Worm (Caenorhabditis elegans): ENCODE data around the gene lmd-3.

Gene lmd-3

ce11 chrV:8450690-8451089 lies 6.1 kb upstream of the lmd-3 start:
- TF ChIP-seq ref-1 (GFP tag; conservative IDR thresholded peaks at IDR 0.05) (no peak), klf-2 (GFP tag; conservative IDR thresholded peaks at IDR 0.05) (no peak), ztf-29 (GFP tag; IDR thresholded peaks at IDR 0.05) (no peak), flt-1 (GFP tag; IDR thresholded peaks at IDR 0.05) (no peak), cog-1 (tag; optimal IDR thresholded peaks at IDR 0.05) (no peak), ztf-23 (GFP tag; IDR thresholded peaks at IDR 0.05) (no peak), med-1 (GFP tag; optimal IDR thresholded peaks at IDR 0.05; ENCODE audit: insufficient read depth) (no peak), tab-1 (GFP tag; IDR thresholded peaks at IDR 0.05) (no peak), T22C8.4 (GFP tag; IDR thresholded peaks at IDR 0.05) (no peak)

- TF ChIP-seq ref-1 (GFP tag; conservative IDR thresholded peaks at IDR 0.05) (no peak), tab-1 (GFP tag; IDR thresholded peaks at IDR 0.05) (no peak), klf-2 (GFP tag; conservative IDR thresholded peaks at IDR 0.05) (no peak), med-1 (GFP tag; optimal IDR thresholded peaks at IDR 0.05; ENCODE audit: insufficient read depth) (no peak), flt-1 (GFP tag; IDR thresholded peaks at IDR 0.05) (no peak), T22C8.4 (GFP tag; IDR thresholded peaks at IDR 0.05) (no peak), ztf-29 (GFP tag; IDR thresholded peaks at IDR 0.05) (no peak), cog-1 (tag; optimal IDR thresholded peaks at IDR 0.05) (no peak), ztf-23 (GFP tag; IDR thresholded peaks at IDR 0.05) (no peak)
Measured at ce11 chrV:8449241-8449640, 4.6 kb upstream of the lmd-3 start.

ce11 chrV:8447928-8448327 lies 3.3 kb upstream of the lmd-3 start, which contains the start of gene T23B12.5:
TSS of gene T23B12.5 (minus strand) at chrV:8448028.
- TF ChIP-seq ztf-29 (GFP tag; IDR thresholded peaks at IDR 0.05) (no peak), flt-1 (GFP tag; IDR thresholded peaks at IDR 0.05) (no peak), T22C8.4 (GFP tag; IDR thresholded peaks at IDR 0.05) (no peak), ref-1 (GFP tag; conservative IDR thresholded peaks at IDR 0.05) (no peak)

- TF ChIP-seq klf-2 (GFP tag; conservative IDR thresholded peaks at IDR 0.05) = no peak
- no peak for TF ChIP-seq cog-1 (tag; optimal IDR thresholded peaks at IDR 0.05)
- no peak for TF ChIP-seq med-1 (GFP tag; optimal IDR thresholded peaks at IDR 0.05; ENCODE audit: insufficient read depth)
- no peak for TF ChIP-seq flt-1 (GFP tag; IDR thresholded peaks at IDR 0.05)
- no peak for TF ChIP-seq ztf-29 (GFP tag; IDR thresholded peaks at IDR 0.05)
- no peak for TF ChIP-seq ztf-23 (GFP tag; IDR thresholded peaks at IDR 0.05)
- no peak for TF ChIP-seq T22C8.4 (GFP tag; IDR thresholded peaks at IDR 0.05)
- no peak for TF ChIP-seq tab-1 (GFP tag; IDR thresholded peaks at IDR 0.05)
- no peak for TF ChIP-seq ref-1 (GFP tag; conservative IDR thresholded peaks at IDR 0.05)
Measured at ce11 chrV:8445636-8446035, 1.0 kb upstream of the lmd-3 start.

ce11 chrV:8437358-8437757 lies 7.2 kb downstream of the lmd-3 start:
- TF ChIP-seq ztf-29 (GFP tag; IDR thresholded peaks at IDR 0.05) = no peak

ce11 chrV:8435292-8435691 lies 9.3 kb downstream of the lmd-3 start:
- no peak for TF ChIP-seq med-1 (GFP tag; optimal IDR thresholded peaks at IDR 0.05; ENCODE audit: insufficient read depth)
- TF ChIP-seq cog-1 (tag; optimal IDR thresholded peaks at IDR 0.05) = no peak
- TF ChIP-seq ztf-23 (GFP tag; IDR thresholded peaks at IDR 0.05) = no peak
- no peak for TF ChIP-seq tab-1 (GFP tag; IDR thresholded peaks at IDR 0.05)
- no peak for TF ChIP-seq ref-1 (GFP tag; conservative IDR thresholded peaks at IDR 0.05)
- no peak for TF ChIP-seq klf-2 (GFP tag; conservative IDR thresholded peaks at IDR 0.05)

- TF ChIP-seq cog-1 (tag; optimal IDR thresholded peaks at IDR 0.05) (no peak), ztf-29 (GFP tag; IDR thresholded peaks at IDR 0.05) (no peak), T22C8.4 (GFP tag; IDR thresholded peaks at IDR 0.05) (no peak), ztf-23 (GFP tag; IDR thresholded peaks at IDR 0.05) (no peak), klf-2 (GFP tag; conservative IDR thresholded peaks at IDR 0.05) (no peak), ref-1 (GFP tag; conservative IDR thresholded peaks at IDR 0.05) (no peak), tab-1 (GFP tag; IDR thresholded peaks at IDR 0.05) (no peak), flt-1 (GFP tag; IDR thresholded peaks at IDR 0.05) (no peak), med-1 (GFP tag; optimal IDR thresholded peaks at IDR 0.05; ENCODE audit: insufficient read depth) (no peak)
Measured at ce11 chrV:8434400-8434827, 10.2 kb downstream of the lmd-3 start.

- TF ChIP-seq ztf-29 (GFP tag; IDR thresholded peaks at IDR 0.05) = 0 out of 2 replicates have a peak, but pooled peaks have one; percentile 35
- TF ChIP-seq flt-1 (GFP tag; IDR thresholded peaks at IDR 0.05) = peak; percentile 82
- TF ChIP-seq tab-1 (GFP tag; IDR thresholded peaks at IDR 0.05) = peak; percentile 83; the same call in 1 of the 2 replicates
- peak; percentile 71 for TF ChIP-seq ref-1 (GFP tag; conservative IDR thresholded peaks at IDR 0.05)
- TF ChIP-seq ztf-23 (GFP tag; IDR thresholded peaks at IDR 0.05) = peak; percentile 70; the same call in 1 of the 2 replicates
- TF ChIP-seq T22C8.4 (GFP tag; IDR thresholded peaks at IDR 0.05) = peak; percentile 72
Measured at ce11 chrV:8431295-8431694, 13.3 kb downstream of the lmd-3 start.

ce11 chrV:8428585-8429414 lies 15.8 kb downstream of the lmd-3 start:
- TF ChIP-seq tab-1 (GFP tag; IDR thresholded peaks at IDR 0.05) (no peak), ztf-29 (GFP tag; IDR thresholded peaks at IDR 0.05) (no peak), ztf-23 (GFP tag; IDR thresholded peaks at IDR 0.05) (no peak), klf-2 (GFP tag; conservative IDR thresholded peaks at IDR 0.05) (no peak), ref-1 (GFP tag; conservative IDR thresholded peaks at IDR 0.05) (no peak), flt-1 (GFP tag; IDR thresholded peaks at IDR 0.05) (no peak), T22C8.4 (GFP tag; IDR thresholded peaks at IDR 0.05) (no peak)

ce11 chrV:8426741-8427457 lies 17.7 kb downstream of the lmd-3 start:
- TF ChIP-seq ref-1 (GFP tag; conservative IDR thresholded peaks at IDR 0.05) = no peak
- TF ChIP-seq ztf-23 (GFP tag; IDR thresholded peaks at IDR 0.05) = no peak
- TF ChIP-seq flt-1 (GFP tag; IDR thresholded peaks at IDR 0.05) = no peak
- TF ChIP-seq tab-1 (GFP tag; IDR thresholded peaks at IDR 0.05) = no peak
- no peak for TF ChIP-seq ztf-29 (GFP tag; IDR thresholded peaks at IDR 0.05)
- TF ChIP-seq cog-1 (tag; optimal IDR thresholded peaks at IDR 0.05) = no peak
- no peak for TF ChIP-seq klf-2 (GFP tag; conservative IDR thresholded peaks at IDR 0.05)
- TF ChIP-seq med-1 (GFP tag; optimal IDR thresholded peaks at IDR 0.05; ENCODE audit: insufficient read depth) = no peak
- TF ChIP-seq T22C8.4 (GFP tag; IDR thresholded peaks at IDR 0.05) = no peak
